Worm (Caenorhabditis elegans) whole organism, L1 larva: ENCODE measurements around the gene daf-12.

Source experiments
- ces-1 ChIP-seq: fragments of 150-350 bp; optimal IDR thresholded peaks from 2 replicates; lab custom pipeline; 2014; ENCODE audit warnings: missing biosample characterization, missing genetic modification reagents, missing genetic modification characterization
- nhr-85 ChIP-seq: sonication (generic microtip); peaks from one replicate; lab custom pipeline; 2016; ENCODE audit warnings: missing genetic modification characterization, inconsistent platforms, missing compliant biosample characterization
- pqm-1 ChIP-seq: sonication (generic microtip); optimal IDR thresholded peaks from 3 replicates; lab custom pipeline; 2017; ENCODE audit warnings: missing biosample characterization, missing genetic modification characterization
- sptf-1 ChIP-seq: fragments of 150-350 bp; optimal IDR thresholded peaks from 2 replicates; lab custom pipeline; 2014; ENCODE audit warnings: missing biosample characterization, missing genetic modification characterization
- ztf-11 ChIP-seq, 2 experiments: sonication (generic microtip); optimal IDR thresholded peaks; 2 replicates each; lab custom pipeline; 2016 to 2017; ENCODE audit warnings: missing genetic modification characterization in 2 of 2, missing biosample characterization in 1 of 2, missing compliant biosample characterization in 1 of 2

DNA sequence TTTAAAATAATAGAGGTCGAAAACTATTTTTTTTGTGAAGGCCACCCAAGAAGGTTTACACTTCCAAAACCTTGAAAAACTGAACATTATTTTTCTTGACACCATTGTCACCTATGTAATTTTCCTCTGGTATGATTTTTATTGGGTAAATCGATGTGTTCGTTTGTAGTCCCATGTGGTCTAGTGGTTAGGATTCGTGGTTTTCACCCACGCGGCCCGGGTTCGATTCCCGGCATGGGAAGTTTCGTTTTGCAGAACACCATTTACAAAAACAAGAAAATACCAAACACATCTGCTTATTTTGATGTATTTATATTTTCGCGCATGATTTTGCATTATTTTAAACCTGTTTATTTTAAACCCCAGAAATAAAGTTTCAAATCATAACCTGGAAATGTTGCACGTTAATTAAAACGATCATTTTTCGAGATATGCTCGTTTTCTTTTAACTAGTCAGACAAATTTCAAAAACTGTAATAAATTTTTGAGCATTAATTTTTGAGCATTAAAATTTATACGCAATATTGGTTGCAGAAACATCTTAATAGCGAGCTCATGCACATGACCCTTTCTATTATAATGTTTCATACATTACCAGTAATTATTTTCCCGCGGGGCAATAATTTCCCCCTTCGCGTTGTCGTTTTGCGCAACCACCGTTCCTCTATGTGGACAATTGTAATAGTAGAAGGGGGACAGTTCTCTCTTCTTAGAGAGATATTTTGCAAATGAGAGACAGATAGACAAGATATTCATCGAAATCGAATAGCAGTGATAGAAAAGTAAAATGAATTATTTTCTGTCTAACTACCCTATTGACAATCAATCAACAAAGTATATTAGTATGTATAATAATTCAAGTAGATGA is 31.9 kb downstream of the daf-12 start:
- TF ChIP-seq nhr-85 (tag; lab: Kevin White, UChicago) (peak; percentile 60), sptf-1 (no peak), ztf-11 (tag; optimal IDR thresholded peaks at IDR 0.05; lab: Kevin White, UChicago) (no peak), pqm-1 (tag; lab: Kevin White, UChicago) (no peak), ces-1 (GFP tag; lab: Kevin White, UChicago) (no peak)
